Fruit fly (Drosophila melanogaster): ENCODE results near the gene smp-30.

Gene smp-30

DNA sequence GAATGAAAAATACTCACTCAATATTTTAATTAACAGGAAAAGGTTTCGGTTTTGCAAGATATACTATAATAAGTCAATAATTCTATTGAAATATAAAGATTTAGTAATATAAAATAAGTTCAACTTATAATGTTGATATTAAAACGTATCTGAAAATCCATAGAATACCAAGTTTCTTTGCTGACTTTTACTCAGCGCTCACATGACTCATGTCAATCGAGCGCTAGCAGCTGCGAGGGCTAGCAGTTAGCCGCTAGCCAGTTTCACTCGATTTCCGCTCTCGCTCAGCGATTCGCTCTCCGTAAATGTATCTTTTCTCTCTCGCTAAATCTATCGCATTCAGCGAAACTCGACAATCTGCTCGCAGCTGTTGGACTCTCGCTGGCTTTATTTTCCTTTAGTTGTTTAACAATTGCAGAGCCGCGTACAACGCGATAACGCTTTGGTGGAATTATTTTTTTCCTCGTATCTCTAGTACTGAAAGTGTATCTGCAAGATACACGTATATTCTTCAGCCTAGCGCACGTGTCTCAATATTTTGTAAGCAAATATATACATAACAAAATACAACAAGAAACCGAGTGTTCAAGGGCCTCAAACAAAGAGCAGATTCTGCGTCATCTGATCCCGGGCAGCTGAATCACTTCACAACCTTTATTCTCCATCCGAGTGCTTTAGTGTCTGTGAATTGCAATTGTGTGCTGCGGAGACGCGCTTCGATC, 1.8 kb downstream of the smp-30 start (continued):
- TF ChIP-seq NC2β (GFP tag; optimal IDR thresholded peaks at IDR 0.05) = peak; percentile 49
- TF ChIP-seq zen (tag; optimal IDR thresholded peaks at IDR 0.05) = peak; percentile 43
- TF ChIP-seq CG5245 (GFP tag; optimal IDR thresholded peaks at IDR 0.05) = peak; percentile 35
- TF ChIP-seq fd3F (GFP tag; optimal IDR thresholded peaks at IDR 0.05) = peak; percentile 72
- TF ChIP-seq CG12769 (tag; optimal IDR thresholded peaks at IDR 0.05) = peak; percentile 89
- TF ChIP-seq Hr51 (GFP tag; optimal IDR thresholded peaks at IDR 0.05) = peak in 1 of 2 experiments; percentile 32
- peak; percentile 40 for TF ChIP-seq exex (tag; optimal IDR thresholded peaks at IDR 0.05)
- peak; percentile 50 for TF ChIP-seq CG18764 (GFP tag; optimal IDR thresholded peaks at IDR 0.05)
- TF ChIP-seq HHEX (GFP tag; optimal IDR thresholded peaks at IDR 0.05) = peak; percentile 86
- TF ChIP-seq CG13123 (GFP tag; optimal IDR thresholded peaks at IDR 0.05) = peak; percentile 9
- TF ChIP-seq Side (GFP tag; optimal IDR thresholded peaks at IDR 0.05) = peak; percentile 62
- peak; percentile 8 for TF ChIP-seq CG10462 (GFP tag; optimal IDR thresholded peaks at IDR 0.05)
- TF ChIP-seq CG4730 (GFP tag; IDR thresholded peaks at IDR 0.05) = no peak
- TF ChIP-seq dan (GFP tag; IDR thresholded peaks at IDR 0.05) = no peak
- TF ChIP-seq oc (tag; optimal IDR thresholded peaks at IDR 0.05) = peak; percentile 65
- no peak for TF ChIP-seq pnt (GFP tag; optimal IDR thresholded peaks at IDR 0.05)
- TF ChIP-seq CG4328 (GFP tag; optimal IDR thresholded peaks at IDR 0.05) = peak; percentile 77
- peak; percentile 82 for TF ChIP-seq salm (tag; optimal IDR thresholded peaks at IDR 0.05)
- peak; percentile 52; the same call in 1 of the 3 replicates for TF ChIP-seq gce (GFP tag; IDR thresholded peaks at IDR 0.05)
- TF ChIP-seq CG16813 (GFP tag; IDR thresholded peaks at IDR 0.05; ENCODE audit: partially characterized antibody) = peak; percentile 26; the same call in 1 of the 3 replicates
- TF ChIP-seq Fer2 (tag; optimal IDR thresholded peaks at IDR 0.05) = peak; percentile 43
- TF ChIP-seq CG1603 (tag; optimal IDR thresholded peaks at IDR 0.05) = peak; percentile 77
- peak; percentile 37 for TF ChIP-seq bab2 (GFP tag; optimal IDR thresholded peaks at IDR 0.05)
- TF ChIP-seq CG9727 (GFP tag; optimal IDR thresholded peaks at IDR 0.05) = peak; percentile 78
- TF ChIP-seq Dbx (GFP tag; IDR thresholded peaks at IDR 0.05) = peak; percentile 63; the same call in 1 of the 3 replicates
- peak; percentile 81 for TF ChIP-seq CG2678 (tag; optimal IDR thresholded peaks at IDR 0.05)
- TF ChIP-seq chn (GFP tag; optimal IDR thresholded peaks at IDR 0.05) = no peak
- TF ChIP-seq da (GFP tag; optimal IDR thresholded peaks at IDR 0.05) = peak; percentile 74
- peak; percentile 24 for TF ChIP-seq CG17186 (GFP tag; optimal IDR thresholded peaks at IDR 0.05)
- peak; percentile 13 for TF ChIP-seq lbe (GFP tag; optimal IDR thresholded peaks at IDR 0.05)
- no peak for TF ChIP-seq Six4 (GFP tag; optimal IDR thresholded peaks at IDR 0.05)
- no peak for TF ChIP-seq knrl (GFP tag; IDR thresholded peaks at IDR 0.05; ENCODE audit: partially characterized antibody)
- peak; percentile 82 for TF ChIP-seq CG34376 (GFP tag; optimal IDR thresholded peaks at IDR 0.05)
- peak; percentile 61; the same call in 2 of the 3 replicates for TF ChIP-seq zfh1 (GFP tag; IDR thresholded peaks at IDR 0.05)
- TF ChIP-seq CG14014 (GFP tag; IDR thresholded peaks at IDR 0.05) = peak; percentile 64; the same call in 1 of the 2 replicates
- peak; percentile 65 for TF ChIP-seq twi (tag; optimal IDR thresholded peaks at IDR 0.05)
- peak; percentile 69 for TF ChIP-seq CG11504 (tag; optimal IDR thresholded peaks at IDR 0.05)
- peak; percentile 81 for TF ChIP-seq D19A (tag; optimal IDR thresholded peaks at IDR 0.05)
- peak; percentile 62 for TF ChIP-seq dmrt99B (tag; optimal IDR thresholded peaks at IDR 0.05)
- TF ChIP-seq psq (GFP tag; optimal IDR thresholded peaks at IDR 0.05) = peak; percentile 27
- peak; percentile 56; the same call in 1 of the 2 replicates for TF ChIP-seq CG11696 (GFP tag; IDR thresholded peaks at IDR 0.05)
- TF ChIP-seq h (optimal IDR thresholded peaks at IDR 0.05) = no peak
- peak; percentile 80 for TF ChIP-seq nau (GFP tag; optimal IDR thresholded peaks at IDR 0.05)
- TF ChIP-seq CG10321 (GFP tag; IDR thresholded peaks at IDR 0.05) = no peak
- TF ChIP-seq crc (GFP tag; optimal IDR thresholded peaks at IDR 0.05) = peak; percentile 5
- TF ChIP-seq Hr3 (GFP tag; optimal IDR thresholded peaks at IDR 0.05) = no peak
- TF ChIP-seq CG3995 (GFP tag; optimal IDR thresholded peaks at IDR 0.05) = no peak
- no peak for TF ChIP-seq CG30431 (GFP tag; optimal IDR thresholded peaks at IDR 0.05)
- peak; percentile 47 for TF ChIP-seq CG8388 (GFP tag; optimal IDR thresholded peaks at IDR 0.05)

Data from whole organism, embryonic.